Worm (Caenorhabditis elegans) whole organism, early embryonic: ENCODE data around the gene Y43C5A.2.

Experiments
- B0310.2 ChIP-seq: sonication (generic microtip); optimal IDR thresholded peaks from 2 replicates; lab custom pipeline; 2016; ENCODE audit warnings: mild to moderate bottlenecking, missing genetic modification characterization, missing compliant biosample characterization
- F13C5.2 ChIP-seq: sonication (generic microtip); optimal IDR thresholded peaks from 2 replicates; lab custom pipeline; 2017; ENCODE audit warnings: mild to moderate bottlenecking, missing genetic modification characterization, inconsistent platforms, missing compliant biosample characterization
- aly-1 ChIP-seq: sonication (generic microtip); optimal IDR thresholded peaks from 2 replicates; lab custom pipeline; 2016; ENCODE audit warnings: missing genetic modification characterization, missing compliant biosample characterization
- ama-1 ChIP-seq: fragments of 150-350 bp; optimal IDR thresholded peaks from 2 replicates; lab custom pipeline; 2014
- ceh-13 ChIP-seq: fragments of 200-800 bp; sonication (Bioruptor generic); optimal IDR thresholded peaks from 2 replicates; lab custom pipeline; 2018; ENCODE audit warnings: mild to moderate bottlenecking, missing genetic modification characterization, missing compliant biosample characterization
- ceh-36 ChIP-seq: sonication (generic microtip); optimal IDR thresholded peaks from 2 replicates; lab custom pipeline; 2016; ENCODE audit warnings: missing genetic modification characterization, inconsistent platforms, missing compliant biosample characterization
- ets-7 ChIP-seq: sonication (generic microtip); optimal IDR thresholded peaks from 2 replicates; lab custom pipeline; 2016; ENCODE audit warnings: missing genotype, missing genetic modification characterization, missing compliant biosample characterization
- flt-1 ChIP-seq: fragments of 200-800 bp; sonication (Bioruptor generic); IDR thresholded peaks from 2 replicates; pipeline ENCODE4 v1.3.6; 2022; ENCODE audit warnings: missing genetic modification characterization, missing compliant biosample characterization
- hmbx-1 ChIP-seq: sonication (generic microtip); optimal IDR thresholded peaks from 2 replicates; lab custom pipeline; 2016; ENCODE audit warnings: mild to moderate bottlenecking, missing genetic modification characterization, missing compliant biosample characterization
- hmg-4 ChIP-seq: fragments of 200-800 bp; sonication (Bioruptor generic); optimal IDR thresholded peaks from 2 replicates; lab custom pipeline; 2018; ENCODE audit warnings: mild to moderate bottlenecking, missing genetic modification characterization, missing compliant biosample characterization
- hnd-1 ChIP-seq: sonication (generic microtip); optimal IDR thresholded peaks from 2 replicates; lab custom pipeline; 2016; ENCODE audit warnings: missing genetic modification characterization, missing compliant biosample characterization
- pes-1 ChIP-seq: fragments of 200-800 bp; sonication (Bioruptor generic); IDR thresholded peaks from 2 replicates; pipeline ENCODE4 v1.3.6; 2022; ENCODE audit warnings: missing genetic modification reagents, missing genetic modification characterization, missing compliant biosample characterization
- scrt-1 ChIP-seq: fragments of 200-800 bp; sonication (Bioruptor generic); IDR thresholded peaks from 2 replicates; pipeline ENCODE4 v1.3.6; 2022; ENCODE audit warnings: missing genetic modification characterization, missing compliant biosample characterization
- sea-1 ChIP-seq: fragments of 200-800 bp; sonication (Bioruptor generic); conservative IDR thresholded peaks from 2 replicates; pipeline ENCODE4 v1.3.6; 2022; ENCODE audit warnings: missing genetic modification characterization, missing compliant biosample characterization
- tbx-11 ChIP-seq: fragments of 200-800 bp; sonication (Bioruptor generic); IDR thresholded peaks from 2 replicates; pipeline ENCODE4 v1.3.6; 2022; ENCODE audit warnings: missing genetic modification characterization, missing compliant biosample characterization
- tbx-37 ChIP-seq: fragments of 200-800 bp; sonication (Bioruptor generic); conservative IDR thresholded peaks from 2 replicates; pipeline ENCODE4 v1.3.6; 2022; ENCODE audit warnings: missing genetic modification reagents, missing genetic modification characterization, missing compliant biosample characterization
- tra-4 ChIP-seq: sonication (generic microtip); optimal IDR thresholded peaks from 2 replicates; lab custom pipeline; 2017; ENCODE audit warnings: missing genetic modification characterization, missing compliant biosample characterization

Y43C5A.2 gene

DNA sequence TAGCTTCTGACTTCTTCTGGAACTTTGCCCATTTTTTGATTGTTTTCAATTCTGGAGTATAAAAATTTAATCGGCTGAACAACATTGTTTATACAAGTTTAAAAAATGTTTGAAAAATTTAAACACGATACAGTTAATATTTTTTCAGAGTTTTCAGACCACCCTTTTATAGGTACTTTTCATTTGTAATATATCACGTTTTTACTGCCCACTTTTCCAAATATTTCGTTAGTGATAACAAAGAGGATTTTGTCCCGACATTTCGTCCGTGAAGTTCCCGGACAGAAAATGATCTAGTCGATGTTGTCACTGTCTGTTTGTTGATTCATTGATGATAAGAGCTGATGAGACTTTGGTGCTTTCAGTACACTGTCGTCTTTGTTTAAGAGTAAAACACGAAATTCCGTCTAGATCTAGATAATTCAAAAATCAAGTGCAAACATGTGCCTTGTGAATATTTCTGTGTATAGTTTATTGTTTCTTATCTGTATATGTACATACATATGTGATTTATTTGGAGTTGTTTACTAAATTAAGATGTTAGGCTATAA lies 34.3 kb upstream of the Y43C5A.2 start, which contains the start of gene ech-9:
Gene ech-9 (minus strand): TSS at position 51 of the 551 bp plus-strand sequence.
- TF ChIP-seq aly-1 (no peak), ceh-13 (GFP tag; lab: Kevin White, UChicago) (no peak), hmg-4 (GFP tag; lab: Kevin White, UChicago) (no peak), tbx-37 (GFP tag; lab: Robert Waterston, UW) (no peak), F13C5.2 (tag; lab: Kevin White, UChicago) (no peak), hmbx-1 (no peak), scrt-1 (GFP tag; lab: Robert Waterston, UW) (no peak), ets-7 (no peak), tra-4 (no peak), tbx-11 (no peak), ceh-36 (tag; lab: Kevin White, UChicago) (no peak), hnd-1 (no peak), sea-1 (no peak), B0310.2 (tag; lab: Kevin White, UChicago) (no peak), flt-1 (GFP tag; lab: Robert Waterston, UW) (no peak), pes-1 (GFP tag; lab: Robert Waterston, UW) (no peak), ama-1 (lab: Kevin White, UChicago) (no peak)

DNA sequence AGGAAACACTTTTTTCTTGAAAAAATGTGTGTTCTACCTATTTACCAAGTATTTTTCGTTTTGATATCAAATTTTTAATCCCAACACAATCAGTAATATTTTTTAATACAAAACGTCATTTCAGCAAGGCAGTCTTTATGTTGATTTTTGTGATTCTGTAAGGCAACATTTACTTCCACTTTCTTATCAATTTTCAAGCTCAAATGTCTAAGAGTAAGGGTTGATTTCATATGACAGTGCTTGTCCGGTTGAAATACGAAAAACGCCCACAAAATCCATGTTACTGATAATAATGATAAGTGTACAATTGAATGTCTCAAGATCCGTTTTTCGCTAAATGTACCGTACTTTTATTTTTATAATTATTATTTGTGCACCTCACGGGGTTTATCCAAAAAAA lies 33.6 kb upstream of the Y43C5A.2 start:
- no peak for TF ChIP-seq ceh-13 (GFP tag; lab: Kevin White, UChicago)
- no peak for TF ChIP-seq sea-1

DNA sequence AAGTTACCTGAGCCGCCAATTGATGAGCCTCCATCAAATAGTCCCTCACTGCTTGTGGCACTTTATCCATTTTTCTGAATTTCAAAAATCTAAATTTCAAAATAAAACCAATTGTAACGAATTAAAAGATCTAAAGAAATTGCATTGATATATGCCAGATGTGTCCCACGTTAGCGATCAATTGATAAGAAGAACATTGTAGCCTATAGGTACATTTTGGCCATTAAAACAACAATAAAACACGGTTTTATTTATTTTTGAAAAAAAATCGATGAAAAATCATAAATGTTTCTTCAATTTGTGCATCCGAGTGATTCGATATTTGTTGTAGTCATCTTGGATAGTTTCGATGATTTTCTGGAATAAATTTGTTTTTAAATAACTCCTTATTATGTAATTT lies 30.6 kb upstream of the Y43C5A.2 start, which contains the start of gene ech-8:
Gene ech-8 (minus strand): TSS at position 132 of the 400 bp plus-strand sequence.
- no peak for TF ChIP-seq hmbx-1
- TF ChIP-seq hnd-1: no peak
- TF ChIP-seq tra-4: no peak
- TF ChIP-seq tbx-37 (GFP tag; lab: Robert Waterston, UW): no peak
- TF ChIP-seq tbx-11: no peak
- TF ChIP-seq ceh-36 (tag; lab: Kevin White, UChicago): no peak
- TF ChIP-seq pes-1 (GFP tag; lab: Robert Waterston, UW): no peak
- no peak for TF ChIP-seq aly-1
- no peak for TF ChIP-seq sea-1
- no peak for TF ChIP-seq ama-1 (lab: Kevin White, UChicago)
- TF ChIP-seq flt-1 (GFP tag; lab: Robert Waterston, UW): no peak
- TF ChIP-seq hmg-4 (GFP tag; lab: Kevin White, UChicago): no peak
- TF ChIP-seq B0310.2 (tag; lab: Kevin White, UChicago): no peak
- no peak for TF ChIP-seq ceh-13 (GFP tag; lab: Kevin White, UChicago)
- TF ChIP-seq F13C5.2 (tag; lab: Kevin White, UChicago): no peak
- no peak for TF ChIP-seq ets-7

DNA sequence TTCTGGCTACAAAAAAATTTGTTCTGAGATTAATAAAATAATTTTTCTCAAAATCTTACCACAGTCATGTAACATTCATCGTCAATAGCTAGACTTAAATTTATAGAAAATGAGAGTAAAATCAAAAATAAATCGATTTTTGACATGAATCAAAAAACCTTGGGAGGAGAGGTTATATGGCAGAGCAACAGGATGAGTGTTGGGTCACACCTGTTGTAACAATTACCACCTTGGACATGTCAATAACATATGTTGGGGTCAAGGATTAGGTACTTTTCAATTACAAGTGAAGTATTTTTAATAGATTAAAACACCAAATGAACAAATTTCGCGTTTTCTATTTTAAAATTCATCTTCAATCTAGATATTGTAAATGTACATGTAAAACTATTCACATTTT lies 28.0 kb upstream of the Y43C5A.2 start, which contains the start of gene lipl-7:
Gene lipl-7 (minus strand): TSS at position 165 of the 400 bp plus-strand sequence.
- TF ChIP-seq tbx-11 (no peak), tra-4 (no peak), F13C5.2 (tag; lab: Kevin White, UChicago) (no peak), hmg-4 (GFP tag; lab: Kevin White, UChicago) (no peak), ama-1 (lab: Kevin White, UChicago) (no peak), sea-1 (no peak), flt-1 (GFP tag; lab: Robert Waterston, UW) (no peak), pes-1 (GFP tag; lab: Robert Waterston, UW) (no peak), hnd-1 (no peak), tbx-37 (GFP tag; lab: Robert Waterston, UW) (no peak), scrt-1 (GFP tag; lab: Robert Waterston, UW) (no peak), ceh-36 (tag; lab: Kevin White, UChicago) (no peak)

DNA sequence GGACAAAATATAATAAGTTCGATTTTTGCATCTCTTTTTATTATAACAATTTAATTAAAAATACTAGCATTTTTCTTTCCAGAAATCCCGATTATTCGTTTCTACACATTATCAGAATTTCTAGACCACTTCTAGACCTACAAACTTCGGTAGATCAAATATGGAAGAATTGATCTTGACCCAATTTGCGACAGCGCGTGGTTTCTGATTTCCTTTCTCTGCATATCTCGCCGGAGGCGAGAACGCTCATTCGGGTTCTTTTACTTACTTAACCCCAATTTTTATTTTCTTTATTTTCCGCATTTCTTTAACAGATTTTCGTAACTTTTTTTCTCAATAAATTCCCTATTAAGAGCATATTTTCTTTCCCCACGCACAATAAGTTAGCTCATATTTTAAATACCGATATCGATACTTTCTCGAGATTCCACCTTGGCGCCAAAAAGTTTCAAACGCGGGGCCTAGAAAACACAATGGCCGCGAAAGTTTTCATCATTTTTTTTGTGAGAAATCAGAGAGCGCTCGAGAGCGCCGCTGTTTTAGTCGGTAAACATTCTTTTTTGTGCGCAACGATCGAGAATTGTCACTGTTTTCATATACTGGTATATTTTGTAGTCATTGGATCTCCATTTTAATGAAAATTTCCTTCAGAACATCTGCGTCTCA lies 27.1 kb upstream of the Y43C5A.2 start:
- no peak for TF ChIP-seq sea-1
- TF ChIP-seq hmbx-1: no peak
- no peak for TF ChIP-seq aly-1
- no peak for TF ChIP-seq ets-7
- TF ChIP-seq flt-1 (GFP tag; lab: Robert Waterston, UW): no peak
- TF ChIP-seq scrt-1 (GFP tag; lab: Robert Waterston, UW): no peak
- no peak for TF ChIP-seq pes-1 (GFP tag; lab: Robert Waterston, UW)
- TF ChIP-seq hnd-1: no peak
- TF ChIP-seq ceh-36 (tag; lab: Kevin White, UChicago): no peak
- TF ChIP-seq hmg-4 (GFP tag; lab: Kevin White, UChicago): no peak

DNA sequence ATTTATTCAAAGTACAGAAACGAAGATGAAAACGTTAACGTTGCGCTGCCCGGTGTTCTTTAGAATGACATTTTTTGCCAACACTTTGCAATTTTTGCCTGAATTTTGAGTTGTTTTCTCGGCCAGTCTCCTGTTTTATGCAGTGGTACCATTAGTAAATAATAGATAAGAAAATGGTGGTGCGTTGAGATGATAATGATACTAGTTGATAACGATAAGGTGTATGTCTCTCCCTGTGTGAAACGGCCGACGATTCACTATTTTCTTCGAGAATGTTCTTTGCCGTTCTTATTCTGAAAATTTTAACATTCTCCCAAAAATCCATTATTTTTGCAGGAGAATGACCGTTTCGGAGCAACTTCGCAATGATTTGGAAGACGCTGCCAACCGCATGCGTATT lies 26.4 kb upstream of the Y43C5A.2 start, which contains the start of gene tkt-1:
Gene tkt-1 (plus strand): TSS at position 337 of the 400 bp plus-strand sequence.
- TF ChIP-seq B0310.2 (tag; lab: Kevin White, UChicago): no peak
- no peak for TF ChIP-seq ceh-36 (tag; lab: Kevin White, UChicago)
- TF ChIP-seq F13C5.2 (tag; lab: Kevin White, UChicago): no peak
- TF ChIP-seq aly-1: no peak
- no peak for TF ChIP-seq sea-1
- no peak for TF ChIP-seq hmbx-1
- no peak for TF ChIP-seq flt-1 (GFP tag; lab: Robert Waterston, UW)
- TF ChIP-seq ceh-13 (GFP tag; lab: Kevin White, UChicago): no peak
- TF ChIP-seq tbx-37 (GFP tag; lab: Robert Waterston, UW): no peak
- TF ChIP-seq ama-1 (lab: Kevin White, UChicago): no peak
- no peak for TF ChIP-seq hmg-4 (GFP tag; lab: Kevin White, UChicago)
- no peak for TF ChIP-seq pes-1 (GFP tag; lab: Robert Waterston, UW)
- TF ChIP-seq tra-4: no peak
- TF ChIP-seq tbx-11: no peak
- no peak for TF ChIP-seq hnd-1
- TF ChIP-seq scrt-1 (GFP tag; lab: Robert Waterston, UW): no peak

DNA sequence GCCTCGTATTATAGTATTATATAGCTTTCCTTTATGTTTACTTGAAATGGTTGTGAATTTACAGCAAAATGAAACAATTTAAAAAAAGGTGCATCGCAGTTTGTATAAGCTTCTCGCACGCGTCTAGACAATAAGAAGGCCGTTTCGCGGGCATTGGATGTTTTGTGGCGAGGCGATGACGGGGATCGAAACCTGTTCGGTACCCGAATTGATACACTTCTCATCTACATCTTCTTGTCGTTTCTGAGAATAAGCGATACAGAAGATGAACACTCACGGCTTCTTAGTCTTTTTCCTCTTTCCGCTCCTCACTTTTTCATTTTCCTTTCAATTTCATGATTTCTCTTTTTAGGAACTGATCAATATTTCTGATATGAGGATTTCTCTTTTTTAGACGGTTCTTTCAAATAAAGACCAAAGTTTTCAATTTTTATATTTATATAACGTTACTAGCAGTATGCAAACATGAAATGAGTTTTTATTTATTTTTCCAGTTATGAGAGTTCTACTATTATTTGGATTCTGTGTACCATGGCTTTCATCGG lies 23.9 kb upstream of the Y43C5A.2 start, which contains the start of gene F01G10.10:
Gene F01G10.10 (plus strand): TSS at position 495 of the 545 bp plus-strand sequence.
- no peak for TF ChIP-seq flt-1 (GFP tag; lab: Robert Waterston, UW)
- no peak for TF ChIP-seq hmbx-1
- TF ChIP-seq tbx-37 (GFP tag; lab: Robert Waterston, UW): no peak
- TF ChIP-seq pes-1 (GFP tag; lab: Robert Waterston, UW): no peak
- no peak for TF ChIP-seq ama-1 (lab: Kevin White, UChicago)
- TF ChIP-seq ets-7: no peak
- TF ChIP-seq scrt-1 (GFP tag; lab: Robert Waterston, UW): no peak
- TF ChIP-seq hmg-4 (GFP tag; lab: Kevin White, UChicago): no peak
- no peak for TF ChIP-seq B0310.2 (tag; lab: Kevin White, UChicago)
- no peak for TF ChIP-seq aly-1
